Worm (Caenorhabditis elegans): ENCODE data around the gene srw-120.

ce11 chrV:2991485-2991884 lies 4.5 kb downstream of the srw-120 start, which contains the start of gene srw-121:
- TF ChIP-seq Y95B8A.8 (GFP tag; IDR thresholded peaks at IDR 0.05) (no peak), ztf-22 (GFP tag; optimal IDR thresholded peaks at IDR 0.05) (no peak), unc-62 (GFP tag; optimal IDR thresholded peaks at IDR 0.05) (no peak), him-1 (tag; optimal IDR thresholded peaks at IDR 0.05) (no peak), attf-6 (GFP tag; IDR thresholded peaks at IDR 0.05) (no peak), aptf-2 (GFP tag; conservative IDR thresholded peaks at IDR 0.05) (no peak), ets-4 (GFP tag; optimal IDR thresholded peaks at IDR 0.05) (no peak), madf-10 (tag; optimal IDR thresholded peaks at IDR 0.05) (no peak), snpc-4 (GFP tag; optimal IDR thresholded peaks at IDR 0.05) (no peak), snpc-4 (tag; optimal IDR thresholded peaks at IDR 0.05) (no peak), sdz-38 (tag; optimal IDR thresholded peaks at IDR 0.05) (no peak), athp-1 (tag; optimal IDR thresholded peaks at IDR 0.05) (no peak)
